Fruit fly (Drosophila melanogaster) whole organism, prepupa: ENCODE results near the gene B9d1.

Source experiments
- Blimp-1 ChIP-seq: fragments of 200-800 bp; sonication (Bioruptor generic); optimal IDR thresholded peaks from 3 replicates; lab custom pipeline; 2017; ENCODE audit warnings: missing biosample characterization, missing genetic modification characterization, mild to moderate bottlenecking, moderate library complexity, missing genetic modification reagents
- CG10631 ChIP-seq: fragments of 200-800 bp; sonication (Bioruptor generic); optimal IDR thresholded peaks from 2 replicates; lab custom pipeline; 2016; ENCODE audit warnings: missing biosample characterization, missing genetic modification characterization
- CG31627 ChIP-seq: fragments of 200-800 bp; sonication (Bioruptor generic); optimal IDR thresholded peaks from 3 replicates; lab custom pipeline; 2016; ENCODE audit warnings: missing biosample characterization, missing genetic modification characterization
- CG34406 ChIP-seq: fragments of 200-800 bp; sonication (Bioruptor generic); optimal IDR thresholded peaks from 3 replicates; lab custom pipeline; 2016; ENCODE audit warnings: missing biosample characterization, missing genetic modification characterization
- CG3919 ChIP-seq: fragments of 200-800 bp; sonication (Bioruptor generic); optimal IDR thresholded peaks from 3 replicates; lab custom pipeline; 2016; ENCODE audit warnings: missing biosample characterization, missing genetic modification characterization
- CG6276 ChIP-seq: fragments of 200-800 bp; sonication (Bioruptor generic); optimal IDR thresholded peaks from 2 replicates; lab custom pipeline; 2017; ENCODE audit warnings: missing biosample characterization, mild to moderate bottlenecking, missing genetic modification characterization
- CG6792 ChIP-seq: fragments of 200-800 bp; sonication (Bioruptor generic); optimal IDR thresholded peaks from 3 replicates; lab custom pipeline; 2016; ENCODE audit warnings: missing biosample characterization, missing genetic modification characterization
- CG6808 ChIP-seq: fragments of 200-800 bp; sonication (Bioruptor generic); optimal IDR thresholded peaks from 3 replicates; lab custom pipeline; 2017; ENCODE audit warnings: missing biosample characterization, missing genetic modification characterization, mild to moderate bottlenecking, moderate library complexity, missing genetic modification reagents
- Hr38 ChIP-seq: sonication (Bioruptor generic); optimal IDR thresholded peaks from 2 replicates; lab custom pipeline; 2016; ENCODE audit warnings: missing biosample characterization, missing genetic modification characterization
- Met ChIP-seq: fragments of 200-800 bp; sonication (Bioruptor generic); optimal IDR thresholded peaks from 3 replicates; lab custom pipeline; 2016; ENCODE audit warnings: missing biosample characterization, missing genetic modification characterization
- Smox ChIP-seq: fragments of 200-800 bp; sonication (Bioruptor generic); optimal IDR thresholded peaks from 3 replicates; lab custom pipeline; 2016; ENCODE audit warnings: missing biosample characterization, missing genetic modification characterization
- dsx ChIP-seq: fragments of 200-800 bp; optimal IDR thresholded peaks from 3 replicates; lab custom pipeline; 2019; ENCODE audit warnings: missing biosample characterization, mild to moderate bottlenecking, missing genetic modification characterization, moderate library complexity; ENCODE audit not compliant: poor library complexity, severe bottlenecking
- fd85E ChIP-seq: fragments of 200-800 bp; sonication (Bioruptor generic); optimal IDR thresholded peaks from 3 replicates; lab custom pipeline; 2016; ENCODE audit warnings: missing biosample characterization, missing genetic modification characterization
- lz ChIP-seq: fragments of 200-800 bp; sonication (Bioruptor generic); optimal IDR thresholded peaks from 3 replicates; lab custom pipeline; 2016; ENCODE audit warnings: missing biosample characterization, missing genetic modification characterization
- net ChIP-seq: fragments of 200-800 bp; sonication (Bioruptor generic); optimal IDR thresholded peaks from 3 replicates; lab custom pipeline; 2016; ENCODE audit warnings: missing biosample characterization, missing genetic modification characterization
- pdm3 ChIP-seq: fragments of 200-800 bp; sonication (Bioruptor generic); optimal IDR thresholded peaks from 3 replicates; lab custom pipeline; 2016; ENCODE audit warnings: missing biosample characterization, missing genetic modification characterization
- vri ChIP-seq: fragments of 200-800 bp; sonication (Bioruptor generic); optimal IDR thresholded peaks from 3 replicates; lab custom pipeline; 2016; ENCODE audit warnings: missing biosample characterization, mild to moderate bottlenecking, missing genetic modification characterization

B9d1 gene

DNA sequence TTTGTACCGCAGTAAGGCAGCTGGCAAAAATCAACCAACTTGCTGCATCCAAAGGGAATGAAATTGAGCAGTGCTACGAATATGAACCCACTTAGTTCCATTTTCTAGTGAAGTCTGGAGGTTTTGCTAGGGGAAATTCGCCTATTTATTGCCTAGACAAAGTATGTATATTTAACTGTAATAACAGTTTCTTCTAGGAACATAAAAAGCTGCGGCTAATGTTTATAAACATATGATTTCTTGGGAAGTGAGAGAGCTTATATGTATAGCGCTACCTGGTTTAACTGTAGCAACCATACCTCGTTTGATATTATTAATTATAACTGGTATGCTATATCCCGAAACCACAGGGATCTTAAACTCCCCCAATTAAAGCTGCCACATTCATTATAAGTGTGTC, 49.7 kb downstream of the B9d1 start, which contains the start of gene CG31296:
CG31296 (minus strand) TSS at position 101 of the 400 bp plus-strand sequence.
- no peak for TF ChIP-seq pdm3
- TF ChIP-seq CG6808 (GFP tag; lab: Kevin White, UChicago), result no peak
- TF ChIP-seq CG10631 (GFP tag; lab: Kevin White, UChicago), result no peak
- no peak for TF ChIP-seq Hr38 (GFP tag; lab: Kevin White, UChicago)
- no peak for TF ChIP-seq CG6792
- no peak for TF ChIP-seq CG31627 (GFP tag; lab: Kevin White, UChicago)
- no peak for TF ChIP-seq dsx (GFP tag; lab: Kevin White, UChicago)
- no peak for TF ChIP-seq CG3919 (GFP tag; lab: Kevin White, UChicago)
- no peak for TF ChIP-seq CG34406
- no peak for TF ChIP-seq net (GFP tag; lab: Kevin White, UChicago)
- TF ChIP-seq CG6276, result no peak
- TF ChIP-seq Met (GFP tag; lab: Kevin White, UChicago), result no peak
- TF ChIP-seq vri (GFP tag; lab: Kevin White, UChicago), result no peak
- no peak for TF ChIP-seq fd85E (GFP tag; lab: Kevin White, UChicago)
- no peak for TF ChIP-seq Blimp-1 (GFP tag; lab: Kevin White, UChicago)
- no peak for TF ChIP-seq lz (GFP tag; lab: Kevin White, UChicago)
- TF ChIP-seq Smox (GFP tag; lab: Kevin White, UChicago), result no peak
- TF ChIP-seq, all 60 proteins: peak for 0
